Fruit fly (Drosophila melanogaster) whole organism, embryonic: ENCODE measurements around the gene CG15638.

Source experiments
- B-H1 ChIP-seq: fragments of 200-800 bp; sonication (Bioruptor generic); IDR thresholded peaks from 3 replicates; pipeline ENCODE4 v1.3.6; 2022; ENCODE audit warnings: missing biosample characterization, missing genetic modification characterization
- BEAF-32 ChIP-seq: fragments of 200-800 bp; sonication (Bioruptor generic); optimal IDR thresholded peaks from 3 replicates; lab custom pipeline; 2017; ENCODE audit warnings: missing biosample characterization, missing genetic modification characterization, mild to moderate bottlenecking, moderate library complexity, missing genetic modification reagents
- CG13424 ChIP-seq: fragments of 200-800 bp; sonication (Bioruptor generic); optimal IDR thresholded peaks from 2 replicates; lab custom pipeline; 2019; ENCODE audit warnings: missing biosample characterization, mild to moderate bottlenecking, missing genetic modification characterization, moderate library complexity
- CG15601 ChIP-seq: fragments of 200-800 bp; sonication (Bioruptor generic); optimal IDR thresholded peaks from 3 replicates; lab custom pipeline; 2019; ENCODE audit warnings: missing biosample characterization, mild to moderate bottlenecking, missing genetic modification characterization, moderate library complexity
- CG16863 ChIP-seq: fragments of 200-800 bp; sonication (Bioruptor generic); optimal IDR thresholded peaks from 3 replicates; lab custom pipeline; 2016; ENCODE audit warnings: missing biosample characterization, missing genetic modification characterization
- CG17186 ChIP-seq: fragments of 200-800 bp; sonication (Bioruptor generic); optimal IDR thresholded peaks from 3 replicates; lab custom pipeline; 2017; ENCODE audit warnings: missing biosample characterization, missing genetic modification reagents, missing genetic modification characterization
- CG18599 ChIP-seq: fragments of 200-800 bp; sonication (Bioruptor generic); optimal IDR thresholded peaks from 3 replicates; lab custom pipeline; 2017; ENCODE audit warnings: missing biosample characterization, missing genetic modification characterization, mild to moderate bottlenecking, moderate library complexity, missing genetic modification reagents
- CG2116 ChIP-seq: fragments of 200-800 bp; sonication (Bioruptor generic); optimal IDR thresholded peaks from 3 replicates; lab custom pipeline; 2018; ENCODE audit warnings: missing biosample characterization, mild to moderate bottlenecking, missing genetic modification characterization
- CG31224 ChIP-seq: fragments of 200-800 bp; sonication (Bioruptor generic); IDR thresholded peaks from 2 replicates; pipeline ENCODE4 v1.3.6; 2022; ENCODE audit warnings: missing biosample characterization, missing genetic modification characterization
- CG4360 ChIP-seq: fragments of 200-800 bp; sonication (Bioruptor generic); IDR thresholded peaks from 2 replicates; pipeline ENCODE4 v1.3.6; 2022; ENCODE audit warnings: missing biosample characterization, missing genetic modification characterization
- CG4730 ChIP-seq: fragments of 200-800 bp; sonication (Bioruptor generic); IDR thresholded peaks from 2 replicates; pipeline ENCODE4 v1.3.6; 2022; ENCODE audit warnings: missing biosample characterization, missing genetic modification characterization
- CG4854 ChIP-seq: fragments of 200-800 bp; sonication (Bioruptor generic); optimal IDR thresholded peaks from 2 replicates; lab custom pipeline; 2016; ENCODE audit warnings: missing biosample characterization, missing genetic modification characterization, inconsistent platforms
- CG7928 ChIP-seq: fragments of 200-800 bp; sonication (Bioruptor generic); optimal IDR thresholded peaks from 2 replicates; lab custom pipeline; 2017; ENCODE audit warnings: missing biosample characterization, mild to moderate bottlenecking, missing genetic modification characterization
- Dip3 ChIP-seq: fragments of 200-800 bp; sonication (Bioruptor generic); optimal IDR thresholded peaks from 3 replicates; lab custom pipeline; 2016; ENCODE audit warnings: missing biosample characterization, missing genetic modification characterization
- GATAe ChIP-seq: fragments of 200-800 bp; sonication (Bioruptor generic); conservative IDR thresholded peaks from 2 replicates; pipeline ENCODE4 v1.3.6; 2022; ENCODE audit warnings: missing biosample characterization, missing genetic modification characterization
- Gsc ChIP-seq: fragments of 200-800 bp; sonication (Bioruptor generic); IDR thresholded peaks from 2 replicates; pipeline ENCODE4 v1.3.6; 2022; ENCODE audit warnings: missing biosample characterization, missing genetic modification characterization
- HmgD ChIP-seq: fragments of 200-800 bp; sonication (Bioruptor generic); optimal IDR thresholded peaks from 3 replicates; lab custom pipeline; 2016; ENCODE audit warnings: missing biosample characterization, missing genetic modification characterization
- Lhr ChIP-seq: fragments of 200-800 bp; sonication (Bioruptor generic); optimal IDR thresholded peaks from 3 replicates; lab custom pipeline; 2017; ENCODE audit warnings: mild to moderate bottlenecking, missing biosample characterization, missing genetic modification reagents, missing genetic modification characterization
- Lim3 ChIP-seq: fragments of 200-800 bp; sonication (Bioruptor generic); IDR thresholded peaks from 2 replicates; pipeline ENCODE4 v1.3.6; 2022; ENCODE audit warnings: missing biosample characterization, missing genetic modification characterization
- Med ChIP-seq: fragments of 200-800 bp; sonication (Bioruptor generic); peaks from one replicate; lab custom pipeline; 2016; ENCODE audit warnings: missing biosample characterization, missing genetic modification characterization, mild to moderate bottlenecking, inconsistent platforms, moderate library complexity
- Oli ChIP-seq: fragments of 200-800 bp; sonication (Bioruptor generic); optimal IDR thresholded peaks from 2 replicates; lab custom pipeline; 2018; ENCODE audit warnings: missing biosample characterization, mild to moderate bottlenecking, missing genetic modification characterization, moderate library complexity
- Six4 ChIP-seq: fragments of 200-800 bp; sonication (Bioruptor generic); optimal IDR thresholded peaks from 2 replicates; lab custom pipeline; 2016; ENCODE audit warnings: missing biosample characterization, missing genetic modification characterization
- Sry-δ ChIP-seq: fragments of 200-800 bp; sonication (Bioruptor generic); optimal IDR thresholded peaks from 2 replicates; lab custom pipeline; 2016; ENCODE audit warnings: missing biosample characterization, missing genetic modification characterization
- ab ChIP-seq: fragments of 200-800 bp; sonication (Bioruptor generic); optimal IDR thresholded peaks from 2 replicates; lab custom pipeline; 2016; ENCODE audit warnings: missing biosample characterization, missing genetic modification characterization
- al ChIP-seq: fragments of 200-800 bp; sonication (Bioruptor generic); IDR thresholded peaks from 2 replicates; pipeline ENCODE4 v1.3.6; 2022; ENCODE audit warnings: missing biosample characterization, missing genetic modification characterization
- ara ChIP-seq: fragments of 200-800 bp; sonication (Bioruptor generic); IDR thresholded peaks from 2 replicates; pipeline ENCODE4 v1.3.6; 2022; ENCODE audit warnings: missing biosample characterization, missing genetic modification characterization
- br ChIP-seq: fragments of >200 bp; optimal IDR thresholded peaks from 2 replicates; lab custom pipeline; 2017
- fd3F ChIP-seq: fragments of 200-800 bp; sonication (Bioruptor generic); optimal IDR thresholded peaks from 2 replicates; lab custom pipeline; 2018; ENCODE audit warnings: missing biosample characterization, mild to moderate bottlenecking, missing genetic modification characterization, moderate library complexity
- gcm2 ChIP-seq: fragments of 200-800 bp; sonication (Bioruptor generic); optimal IDR thresholded peaks from 2 replicates; lab custom pipeline; 2016; ENCODE audit warnings: missing biosample characterization, missing genetic modification characterization
- gem ChIP-seq: fragments of 200-800 bp; sonication (Bioruptor generic); optimal IDR thresholded peaks from 2 replicates; lab custom pipeline; 2019; ENCODE audit warnings: missing biosample characterization, mild to moderate bottlenecking, missing genetic modification characterization, moderate library complexity
- gfzf ChIP-seq: fragments of 200-800 bp; sonication (Bioruptor generic); optimal IDR thresholded peaks from 2 replicates; lab custom pipeline; 2016; ENCODE audit warnings: missing biosample characterization, mild to moderate bottlenecking, missing genetic modification characterization, moderate library complexity
- hth ChIP-seq: fragments of >200 bp; optimal IDR thresholded peaks from 2 replicates; lab custom pipeline; 2017; ENCODE audit warnings: inconsistent platforms
- inv ChIP-seq: fragments of 200-800 bp; sonication (Bioruptor generic); IDR thresholded peaks from 2 replicates; pipeline ENCODE4 v1.3.6; 2022; ENCODE audit warnings: missing biosample characterization, missing genetic modification characterization; ENCODE audit not compliant: partially characterized antibody
- kah ChIP-seq: fragments of 200-800 bp; sonication (Bioruptor generic); optimal IDR thresholded peaks from 2 replicates; lab custom pipeline; 2018; ENCODE audit warnings: missing biosample characterization, mild to moderate bottlenecking, missing genetic modification characterization
- kay ChIP-seq: fragments of 200-800 bp; sonication (Bioruptor generic); optimal IDR thresholded peaks from 2 replicates; lab custom pipeline; 2016; ENCODE audit warnings: missing biosample characterization, missing genetic modification characterization
- klu ChIP-seq: fragments of 200-800 bp; sonication (Bioruptor generic); IDR thresholded peaks from 2 replicates; pipeline ENCODE4 v1.3.6; 2022; ENCODE audit warnings: missing biosample characterization, missing genetic modification characterization
- knrl ChIP-seq: fragments of 200-800 bp; sonication (Bioruptor generic); IDR thresholded peaks from 3 replicates; pipeline ENCODE4 v1.3.6; 2022; ENCODE audit warnings: missing biosample characterization, missing genetic modification characterization; ENCODE audit not compliant: partially characterized antibody
- pho ChIP-seq: fragments of 200-800 bp; sonication (Bioruptor generic); optimal IDR thresholded peaks from 2 replicates; lab custom pipeline; 2016; ENCODE audit warnings: missing biosample characterization, missing genetic modification characterization
- pzg ChIP-seq: fragments of 200-800 bp; sonication (Bioruptor generic); optimal IDR thresholded peaks from 3 replicates; lab custom pipeline; 2018; ENCODE audit warnings: missing biosample characterization, mild to moderate bottlenecking, missing genetic modification characterization, moderate library complexity
- sc ChIP-seq, 3 experiments: fragments of >200 bp in 2 of 3; fragments of 200-800 bp in 1 of 3; sonication (Bioruptor generic) in 1 of 3; optimal IDR thresholded peaks; 2 replicates in 2 of 3; 3 replicates in 1 of 3; lab custom pipeline; 2017; ENCODE audit warnings: mild to moderate bottlenecking in 1 of 3, missing biosample characterization in 1 of 3, missing genetic modification characterization in 1 of 3, missing genetic modification reagents in 1 of 3
- scrt ChIP-seq: fragments of 200-800 bp; sonication (Bioruptor generic); optimal IDR thresholded peaks from 2 replicates; lab custom pipeline; 2018; ENCODE audit warnings: missing biosample characterization, mild to moderate bottlenecking, missing genetic modification characterization, moderate library complexity
- slbo ChIP-seq: fragments of 200-800 bp; sonication (Bioruptor generic); IDR thresholded peaks from 2 replicates; pipeline ENCODE4 v1.3.6; 2022; ENCODE audit warnings: missing biosample characterization, missing genetic modification characterization
- stc ChIP-seq: fragments of 200-800 bp; sonication (Bioruptor generic); IDR thresholded peaks from 2 replicates; pipeline ENCODE4 v1.3.6; 2022; ENCODE audit warnings: missing biosample characterization, missing genetic modification characterization
- ttk ChIP-seq: fragments of 200-800 bp; sonication (Bioruptor generic); IDR thresholded peaks from 2 replicates; pipeline ENCODE4 v2.1.2; 2022; ENCODE audit warnings: missing biosample characterization, missing genetic modification characterization
- unc-4 ChIP-seq: fragments of 200-800 bp; sonication (Bioruptor generic); IDR thresholded peaks from 2 replicates; pipeline ENCODE4 v1.3.6; 2022; ENCODE audit warnings: missing biosample characterization, missing genetic modification characterization; ENCODE audit not compliant: partially characterized antibody
- unpg ChIP-seq: fragments of 200-800 bp; sonication (Bioruptor generic); optimal IDR thresholded peaks from 3 replicates; lab custom pipeline; 2018; ENCODE audit warnings: missing biosample characterization, mild to moderate bottlenecking, missing genetic modification characterization, moderate library complexity
- usp ChIP-seq: fragments of >200 bp; optimal IDR thresholded peaks from 2 replicates; lab custom pipeline; 2017; ENCODE audit warnings: missing biosample characterization, missing genetic modification characterization
- vnd ChIP-seq: fragments of 200-800 bp; sonication (Bioruptor generic); IDR thresholded peaks from 3 replicates; pipeline ENCODE4 v1.3.6; 2022; ENCODE audit warnings: missing biosample characterization, missing genetic modification characterization; ENCODE audit not compliant: partially characterized antibody
- wor ChIP-seq: fragments of 200-800 bp; sonication (Bioruptor generic); IDR thresholded peaks from 2 replicates; pipeline ENCODE4 v1.3.6; 2022; ENCODE audit warnings: missing biosample characterization, missing genetic modification characterization

CG15638 gene

DNA sequence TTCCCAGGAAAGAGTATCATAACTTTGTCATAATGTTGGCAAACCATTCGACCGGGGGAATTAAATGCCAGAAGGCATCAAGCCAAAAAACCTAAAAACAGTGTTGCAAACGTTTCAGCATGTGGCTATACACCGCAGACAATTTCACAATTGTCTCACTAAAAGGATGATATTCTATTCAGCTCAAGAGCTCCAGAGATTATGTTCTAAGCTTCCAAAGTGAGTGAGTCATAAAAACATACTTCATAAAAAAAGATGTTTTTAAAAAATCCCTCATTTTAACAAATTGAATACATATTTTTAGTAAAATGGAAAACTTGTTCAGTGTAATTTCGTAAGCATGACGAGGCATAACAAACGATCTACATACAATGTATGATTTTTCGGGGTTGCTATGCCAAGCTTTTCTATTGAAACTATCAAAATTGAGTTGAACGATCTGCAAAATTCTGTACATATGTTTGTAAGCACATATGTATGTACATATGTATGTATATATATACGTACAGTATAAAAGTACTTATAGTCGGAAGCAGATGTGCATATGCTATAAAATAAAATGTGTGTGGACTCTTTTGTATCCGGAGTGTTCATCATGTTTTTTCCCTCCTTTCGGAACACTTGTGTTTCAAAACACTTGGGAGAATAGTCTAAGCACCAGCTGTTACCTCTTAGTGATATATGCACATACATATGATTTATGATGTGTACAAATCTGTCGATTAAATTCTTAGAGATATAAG lies 20.5 kb downstream of the CG15638 start (continued):
- no peak for TF ChIP-seq CG7928 (GFP tag; lab: Kevin White, UChicago)
- no peak for TF ChIP-seq Lim3 (GFP tag; lab: Robert Waterston, UW)
- TF ChIP-seq CG4730 (GFP tag; lab: Robert Waterston, UW) = peak; percentile 85
- TF ChIP-seq kah (GFP tag; lab: Kevin White, UChicago) = peak; percentile 34
- TF ChIP-seq stc (GFP tag; lab: Robert Waterston, UW) = peak; percentile 81
- peak; percentile 41 for TF ChIP-seq wor (GFP tag; lab: Robert Waterston, UW)
- no peak for TF ChIP-seq CG15601 (tag; lab: Kevin White, UChicago)
- peak; percentile 76 for TF ChIP-seq B-H1 (GFP tag; lab: Robert Waterston, UW)
- no peak for TF ChIP-seq gfzf (GFP tag; lab: Kevin White, UChicago)
- no peak for TF ChIP-seq vnd (GFP tag; lab: Robert Waterston, UW)
- TF ChIP-seq br (lab: Kevin White, UChicago) = no peak
- peak; percentile 81 for TF ChIP-seq gem
- peak; percentile 80 for TF ChIP-seq CG18599 (GFP tag; lab: Kevin White, UChicago)
- peak; percentile 15 for TF ChIP-seq gcm2 (GFP tag; lab: Kevin White, UChicago)
- peak; percentile 70 for TF ChIP-seq Oli (tag; lab: Kevin White, UChicago)
- no peak for TF ChIP-seq sc (optimal IDR thresholded peaks at IDR 0.05; lab: Kevin White, UChicago)
- TF ChIP-seq sc (GFP tag; optimal IDR thresholded peaks at IDR 0.05; lab: Kevin White, UChicago) = no peak
- TF ChIP-seq pzg (GFP tag; lab: Kevin White, UChicago) = no peak
- TF ChIP-seq Lhr (GFP tag; lab: Kevin White, UChicago) = no peak
- peak; percentile 6; the same call in 1 of the 2 replicates for TF ChIP-seq klu (GFP tag; lab: Robert Waterston, UW)
- peak; percentile 44 for TF ChIP-seq CG16863 (GFP tag; lab: Kevin White, UChicago)
- peak; percentile 32 for TF ChIP-seq CG2116 (GFP tag; lab: Kevin White, UChicago)
- peak; percentile 87 for TF ChIP-seq unpg (GFP tag; lab: Kevin White, UChicago)
- TF ChIP-seq HmgD (GFP tag; lab: Kevin White, UChicago) = no peak
- peak; percentile 51 for TF ChIP-seq scrt
- TF ChIP-seq pho (GFP tag; lab: Kevin White, UChicago) = peak; percentile 2
- TF ChIP-seq unc-4 = no peak
- TF ChIP-seq CG17186 (GFP tag; lab: Kevin White, UChicago) = peak; percentile 31
- peak; percentile 43 for TF ChIP-seq ttk
- TF ChIP-seq inv = no peak
- peak; percentile 51 for TF ChIP-seq Gsc
- TF ChIP-seq kay (GFP tag; lab: Kevin White, UChicago) = peak; percentile 69
- no peak for TF ChIP-seq ab (GFP tag; lab: Kevin White, UChicago)
- TF ChIP-seq ara = peak; percentile 64; the same call in 1 of the 2 replicates
- TF ChIP-seq CG4360 (GFP tag; lab: Robert Waterston, UW) = no peak
- peak; percentile 7 for TF ChIP-seq fd3F
- peak; percentile 41 for TF ChIP-seq Six4
- TF ChIP-seq CG31224 (GFP tag; lab: Robert Waterston, UW) = peak; percentile 77
- peak; percentile 45 for TF ChIP-seq CG13424 (tag; lab: Kevin White, UChicago)
- no peak for TF ChIP-seq knrl (GFP tag; lab: Robert Waterston, UW)
- no peak for TF ChIP-seq BEAF-32 (GFP tag; lab: Kevin White, UChicago)
- TF ChIP-seq GATAe = peak; percentile 17; the same call in 1 of the 2 replicates
- peak; percentile 98 for TF ChIP-seq Med (GFP tag; lab: Kevin White, UChicago)
- TF ChIP-seq al (GFP tag; lab: Robert Waterston, UW) = peak; percentile 82
- TF ChIP-seq Dip3 (GFP tag; lab: Kevin White, UChicago) = peak; percentile 46
- TF ChIP-seq hth (lab: Kevin White, UChicago) = no peak
- TF ChIP-seq Sry-δ = peak; percentile 54
- TF ChIP-seq CG4854 (GFP tag; lab: Kevin White, UChicago) = peak; percentile 80
- TF ChIP-seq usp = no peak
- TF ChIP-seq slbo (GFP tag; lab: Robert Waterston, UW) = peak; percentile 86
